Fruit fly (Drosophila melanogaster) whole organism, embryonic: Measurements from ENCODE around the gene aln.
A peak's percentile ranks its signal among the peaks of the same experiment; 100 is the strongest.

ENCODE experiments used
- Abd-B ChIP-seq: fragments of 200-800 bp; sonication (Bioruptor generic); optimal IDR thresholded peaks from 2 replicates; lab custom pipeline; 2018; ENCODE audit warnings: missing biosample characterization, mild to moderate bottlenecking, missing genetic modification characterization, moderate library complexity
- Antp ChIP-seq: fragments of 200-800 bp; sonication (Bioruptor generic); optimal IDR thresholded peaks from 3 replicates; lab custom pipeline; 2016; ENCODE audit warnings: missing biosample characterization, missing genetic modification characterization
- BtbVII ChIP-seq: fragments of 200-800 bp; sonication (Bioruptor generic); optimal IDR thresholded peaks from 3 replicates; lab custom pipeline; 2017; ENCODE audit warnings: missing biosample characterization, mild to moderate bottlenecking, missing genetic modification characterization
- CG11093 ChIP-seq: fragments of 200-800 bp; sonication (Bioruptor generic); IDR thresholded peaks from 3 replicates; pipeline ENCODE4 v1.3.6; 2022; ENCODE audit warnings: missing biosample characterization, missing genetic modification characterization
- CG11247 ChIP-seq: fragments of 200-800 bp; sonication (Bioruptor generic); IDR thresholded peaks from 2 replicates; pipeline ENCODE4 v1.3.6; 2022; ENCODE audit warnings: missing biosample characterization, missing genetic modification characterization
- CG12219 ChIP-seq: fragments of 200-800 bp; sonication (Bioruptor generic); optimal IDR thresholded peaks from 3 replicates; lab custom pipeline; 2018; ENCODE audit warnings: missing biosample characterization, mild to moderate bottlenecking, missing genetic modification characterization
- CG17328 ChIP-seq: fragments of 200-800 bp; sonication (Bioruptor generic); IDR thresholded peaks from 2 replicates; pipeline ENCODE4 v1.3.6; 2022; ENCODE audit warnings: missing biosample characterization, missing genetic modification characterization
- CG2120 ChIP-seq: fragments of 200-800 bp; sonication (Bioruptor generic); optimal IDR thresholded peaks from 3 replicates; lab custom pipeline; 2016; ENCODE audit warnings: missing biosample characterization, missing genetic modification characterization
- CG2129 ChIP-seq: fragments of 200-800 bp; sonication (Bioruptor generic); IDR thresholded peaks from 2 replicates; pipeline ENCODE4 v1.3.6; 2022; ENCODE audit warnings: missing biosample characterization, missing genetic modification characterization; ENCODE audit not compliant: partially characterized antibody
- CG2199 ChIP-seq: fragments of 200-800 bp; sonication (Bioruptor generic); IDR thresholded peaks from 3 replicates; pipeline ENCODE4 v1.3.6; 2022; ENCODE audit warnings: missing biosample characterization, missing genetic modification characterization
- CG42726 ChIP-seq: fragments of 200-800 bp; sonication (Bioruptor generic); IDR thresholded peaks from 2 replicates; pipeline ENCODE4 v1.3.6; 2022; ENCODE audit warnings: missing biosample characterization, missing genetic modification characterization; ENCODE audit not compliant: partially characterized antibody
- CG6765 ChIP-seq: fragments of 200-800 bp; sonication (Bioruptor generic); optimal IDR thresholded peaks from 3 replicates; lab custom pipeline; 2017; ENCODE audit warnings: missing biosample characterization, mild to moderate bottlenecking, missing genetic modification characterization
- CG9817 ChIP-seq: fragments of 200-800 bp; sonication (Bioruptor generic); optimal IDR thresholded peaks from 2 replicates; lab custom pipeline; 2018; ENCODE audit warnings: missing biosample characterization, mild to moderate bottlenecking, missing genetic modification characterization, moderate library complexity
- Dref ChIP-seq: fragments of 200-800 bp; sonication (Bioruptor generic); IDR thresholded peaks from 2 replicates; pipeline ENCODE4 v1.3.6; 2022; ENCODE audit warnings: missing biosample characterization, missing genetic modification characterization
- E2f2 ChIP-seq: fragments of 200-800 bp; sonication (Bioruptor generic); IDR thresholded peaks from 2 replicates; pipeline ENCODE4 v1.3.6; 2022; ENCODE audit warnings: missing biosample characterization, missing genetic modification characterization
- Hand ChIP-seq: fragments of 200-800 bp; sonication (Bioruptor generic); optimal IDR thresholded peaks from 2 replicates; lab custom pipeline; 2017; ENCODE audit warnings: mild to moderate bottlenecking, missing biosample characterization, missing genetic modification reagents, missing genetic modification characterization
- Hr3 ChIP-seq: fragments of 200-800 bp; sonication (Bioruptor generic); optimal IDR thresholded peaks from 3 replicates; lab custom pipeline; 2016; ENCODE audit warnings: missing biosample characterization, missing genetic modification characterization
- Hr51 ChIP-seq, 2 experiments: fragments of 200-800 bp; sonication (Bioruptor generic); optimal IDR thresholded peaks; 2 replicates in 1 of 2; 3 replicates in 1 of 2; lab custom pipeline; 2016 to 2018; ENCODE audit warnings: missing biosample characterization in 2 of 2, missing genetic modification characterization in 2 of 2, mild to moderate bottlenecking in 1 of 2, moderate library complexity in 1 of 2
- Jarid2 ChIP-seq: fragments of 200-800 bp; sonication (Bioruptor generic); optimal IDR thresholded peaks from 3 replicates; lab custom pipeline; 2017; ENCODE audit warnings: mild to moderate bottlenecking, missing biosample characterization, missing genetic modification reagents, missing genetic modification characterization
- Mrtf ChIP-seq: fragments of 200-800 bp; sonication (Bioruptor generic); IDR thresholded peaks from 3 replicates; pipeline ENCODE4 v1.3.6; 2022; ENCODE audit warnings: missing biosample characterization, missing genetic modification characterization
- Rfx ChIP-seq: fragments of 200-800 bp; sonication (Bioruptor generic); IDR thresholded peaks from 2 replicates; pipeline ENCODE4 v1.3.6; 2022; ENCODE audit warnings: missing biosample characterization, missing genetic modification characterization
- Vsx1 ChIP-seq: fragments of 200-800 bp; sonication (Bioruptor generic); optimal IDR thresholded peaks from 2 replicates; lab custom pipeline; 2017; ENCODE audit warnings: missing biosample characterization, mild to moderate bottlenecking, missing genetic modification characterization, missing genetic modification reagents
- ab ChIP-seq: fragments of 200-800 bp; sonication (Bioruptor generic); optimal IDR thresholded peaks from 2 replicates; lab custom pipeline; 2016; ENCODE audit warnings: missing biosample characterization, missing genetic modification characterization
- al ChIP-seq: fragments of 200-800 bp; sonication (Bioruptor generic); IDR thresholded peaks from 2 replicates; pipeline ENCODE4 v1.3.6; 2022; ENCODE audit warnings: missing biosample characterization, missing genetic modification characterization
- amos ChIP-seq: fragments of 200-800 bp; sonication (Bioruptor generic); IDR thresholded peaks from 2 replicates; pipeline ENCODE4 v1.3.6; 2022; ENCODE audit warnings: missing biosample characterization, missing genetic modification characterization; ENCODE audit not compliant: partially characterized antibody
- aop ChIP-seq: fragments of 200-800 bp; sonication (Bioruptor generic); IDR thresholded peaks from 2 replicates; pipeline ENCODE4 v1.3.6; 2022; ENCODE audit warnings: missing biosample characterization, missing genetic modification characterization
- ash1 ChIP-seq: fragments of 200-800 bp; sonication (Bioruptor generic); optimal IDR thresholded peaks from 2 replicates; lab custom pipeline; 2018; ENCODE audit warnings: missing biosample characterization, mild to moderate bottlenecking, missing genetic modification characterization
- br ChIP-seq: fragments of >200 bp; optimal IDR thresholded peaks from 2 replicates; lab custom pipeline; 2017
- caup ChIP-seq: fragments of 200-800 bp; sonication (Bioruptor generic); optimal IDR thresholded peaks from 3 replicates; lab custom pipeline; 2017; ENCODE audit warnings: missing biosample characterization, mild to moderate bottlenecking, missing genetic modification characterization, moderate library complexity; ENCODE audit not compliant: severe bottlenecking
- chinmo ChIP-seq: fragments of 200-800 bp; sonication (Bioruptor generic); IDR thresholded peaks from 4 replicates; pipeline ENCODE4 v1.3.6; 2022; ENCODE audit warnings: missing biosample characterization, missing genetic modification characterization; ENCODE audit not compliant: partially characterized antibody
- crol ChIP-seq: fragments of 200-800 bp; sonication (Bioruptor generic); IDR thresholded peaks from 2 replicates; pipeline ENCODE4 v1.3.6; 2022; ENCODE audit warnings: missing biosample characterization, missing genetic modification characterization
- crp ChIP-seq, 2 experiments: fragments of 200-800 bp; sonication (Bioruptor generic); optimal IDR thresholded peaks; 2 replicates in 1 of 2; 3 replicates in 1 of 2; lab custom pipeline; 2017; ENCODE audit warnings: missing biosample characterization in 2 of 2, missing genetic modification characterization in 2 of 2, mild to moderate bottlenecking in 1 of 2, moderate library complexity in 1 of 2
- cwo ChIP-seq: fragments of 200-800 bp; sonication (Bioruptor generic); optimal IDR thresholded peaks from 3 replicates; lab custom pipeline; 2017; ENCODE audit warnings: missing biosample characterization, missing genetic modification characterization, mild to moderate bottlenecking, moderate library complexity, missing genetic modification reagents
- dan ChIP-seq: fragments of 200-800 bp; sonication (Bioruptor generic); IDR thresholded peaks from 2 replicates; pipeline ENCODE4 v1.3.6; 2022; ENCODE audit warnings: missing biosample characterization, missing genetic modification characterization
- dmrt99B ChIP-seq: fragments of 200-800 bp; sonication (Bioruptor generic); optimal IDR thresholded peaks from 2 replicates; lab custom pipeline; 2018; ENCODE audit warnings: missing biosample characterization, mild to moderate bottlenecking, missing genetic modification characterization, moderate library complexity
- ewg ChIP-seq: fragments of 200-800 bp; sonication (Bioruptor generic); optimal IDR thresholded peaks from 3 replicates; lab custom pipeline; 2017; ENCODE audit warnings: mild to moderate bottlenecking, missing biosample characterization, missing genetic modification reagents, missing genetic modification characterization
- exex ChIP-seq: fragments of 200-800 bp; sonication (Bioruptor generic); optimal IDR thresholded peaks from 4 replicates; lab custom pipeline; 2018; ENCODE audit warnings: missing biosample characterization, mild to moderate bottlenecking, missing genetic modification characterization, moderate library complexity
- fd64A ChIP-seq: fragments of 200-800 bp; sonication (Bioruptor generic); optimal IDR thresholded peaks from 3 replicates; lab custom pipeline; 2018; ENCODE audit warnings: missing biosample characterization, mild to moderate bottlenecking, missing genetic modification characterization
- gcm2 ChIP-seq: fragments of 200-800 bp; sonication (Bioruptor generic); optimal IDR thresholded peaks from 2 replicates; lab custom pipeline; 2016; ENCODE audit warnings: missing biosample characterization, missing genetic modification characterization
- h ChIP-seq: fragments of >200 bp; optimal IDR thresholded peaks from 2 replicates; lab custom pipeline; 2017
- insv ChIP-seq, 2 experiments: fragments of 200-800 bp; sonication (Bioruptor generic); optimal IDR thresholded peaks; 3 replicates each; lab custom pipeline; 2016 to 2018; ENCODE audit warnings: missing biosample characterization in 2 of 2, missing genetic modification characterization in 2 of 2
- jigr1 ChIP-seq: fragments of 200-800 bp; sonication (Bioruptor generic); IDR thresholded peaks from 3 replicates; pipeline ENCODE4 v1.3.6; 2022; ENCODE audit warnings: missing biosample characterization, missing genetic modification characterization
- lab ChIP-seq: fragments of 200-800 bp; sonication (Bioruptor generic); optimal IDR thresholded peaks from 3 replicates; lab custom pipeline; 2017; ENCODE audit warnings: missing biosample characterization, missing genetic modification characterization, mild to moderate bottlenecking, moderate library complexity, missing genetic modification reagents
- prd ChIP-seq, 3 experiments: fragments of >200 bp in 2 of 3; fragments of 200-800 bp in 1 of 3; sonication (Bioruptor generic) in 1 of 3; optimal IDR thresholded peaks in 2 of 3; IDR thresholded peaks in 1 of 3; 2 replicates in 2 of 3; 3 replicates in 1 of 3; pipeline versions ENCODE4 v1.3.6 to Lab custom; 2017 to 2022; ENCODE audit warnings: missing biosample characterization in 1 of 3, missing genetic modification characterization in 1 of 3
- pros ChIP-seq: fragments of 200-800 bp; sonication (Bioruptor generic); optimal IDR thresholded peaks from 3 replicates; lab custom pipeline; 2019; ENCODE audit warnings: missing biosample characterization, mild to moderate bottlenecking, missing genetic modification characterization, moderate library complexity
- row ChIP-seq: fragments of 200-800 bp; sonication (Bioruptor generic); IDR thresholded peaks from 3 replicates; pipeline ENCODE4 v1.3.6; 2022; ENCODE audit warnings: missing biosample characterization, missing genetic modification characterization
- tgo ChIP-seq: fragments of 200-800 bp; sonication (Bioruptor generic); IDR thresholded peaks from 3 replicates; pipeline ENCODE4 v1.3.6; 2022; ENCODE audit warnings: missing biosample characterization, missing genetic modification characterization
- unc-4 ChIP-seq: fragments of 200-800 bp; sonication (Bioruptor generic); IDR thresholded peaks from 2 replicates; pipeline ENCODE4 v1.3.6; 2022; ENCODE audit warnings: missing biosample characterization, missing genetic modification characterization; ENCODE audit not compliant: partially characterized antibody
- unpg ChIP-seq: fragments of 200-800 bp; sonication (Bioruptor generic); optimal IDR thresholded peaks from 3 replicates; lab custom pipeline; 2018; ENCODE audit warnings: missing biosample characterization, mild to moderate bottlenecking, missing genetic modification characterization, moderate library complexity
- wor ChIP-seq: fragments of 200-800 bp; sonication (Bioruptor generic); IDR thresholded peaks from 2 replicates; pipeline ENCODE4 v1.3.6; 2022; ENCODE audit warnings: missing biosample characterization, missing genetic modification characterization

Gene aln

dm6 chr3L:993709-994108 lies at the start of gene aln (continued):
- TF ChIP-seq exex (tag; lab: Kevin White, UChicago) (no peak), Abd-B (GFP tag; lab: Kevin White, UChicago) (no peak), unc-4 (GFP tag; lab: Robert Waterston, UW) (peak; percentile 53; the same call in 1 of the 2 replicates), Vsx1 (GFP tag; lab: Kevin White, UChicago) (no peak), CG2199 (no peak), CG17328 (GFP tag; lab: Robert Waterston, UW) (no peak), ash1 (no peak), dan (no peak), CG9817 (no peak), unpg (GFP tag; lab: Kevin White, UChicago) (no peak), ab (GFP tag; lab: Kevin White, UChicago) (no peak), BtbVII (GFP tag; lab: Kevin White, UChicago) (no peak), br (lab: Kevin White, UChicago) (no peak), crol (GFP tag; lab: Robert Waterston, UW) (no peak), cwo (GFP tag; lab: Kevin White, UChicago) (no peak), Antp (GFP tag; lab: Kevin White, UChicago) (no peak), amos (GFP tag; lab: Robert Waterston, UW) (peak; percentile 60; the same call in 1 of the 2 replicates), CG6765 (GFP tag; lab: Kevin White, UChicago) (no peak), CG11093 (GFP tag; lab: Robert Waterston, UW) (no peak), row (GFP tag; lab: Robert Waterston, UW) (0 out of 3 replicates have a peak, but pooled peaks have one; percentile 47), CG42726 (GFP tag; lab: Robert Waterston, UW) (0 out of 2 replicates have a peak, but pooled peaks have one; percentile 8), jigr1 (GFP tag; lab: Robert Waterston, UW) (no peak), ewg (GFP tag; lab: Kevin White, UChicago) (peak; percentile 99), CG11247 (GFP tag; lab: Robert Waterston, UW) (no peak), Dref (GFP tag; lab: Robert Waterston, UW) (peak; percentile 48)

dm6 chr3L:952152-952551 lies 41.6 kb upstream of the aln start:
- TF ChIP-seq chinmo (GFP tag; lab: Robert Waterston, UW) (no peak), CG12219 (GFP tag; lab: Kevin White, UChicago) (no peak), Mrtf (peak; percentile 53; the same call in 1 of the 3 replicates), Hr3 (GFP tag; lab: Kevin White, UChicago) (no peak), E2f2 (no peak), tgo (GFP tag; lab: Robert Waterston, UW) (no peak), insv (GFP tag; optimal IDR thresholded peaks at IDR 0.05; lab: Kevin White, UChicago) (no peak), Rfx (GFP tag; lab: Robert Waterston, UW) (peak; percentile 61; the same call in 1 of the 2 replicates), CG2129 (GFP tag; lab: Robert Waterston, UW) (no peak), caup (GFP tag; lab: Kevin White, UChicago) (no peak), Hand (peak; percentile 31), Hr51 (GFP tag; optimal IDR thresholded peaks at IDR 0.05; lab: Kevin White, UChicago) (peak in 1 of 2 experiments; percentile 34), CG2120 (GFP tag; lab: Kevin White, UChicago) (peak; percentile 59), dmrt99B (tag; lab: Kevin White, UChicago) (peak; percentile 14), al (GFP tag; lab: Robert Waterston, UW) (no peak), h (lab: Kevin White, UChicago) (no peak), gcm2 (GFP tag; lab: Kevin White, UChicago) (no peak), fd64A (GFP tag; lab: Kevin White, UChicago) (no peak), wor (no peak), pros (GFP tag; lab: Kevin White, UChicago) (no peak), lab (GFP tag; lab: Kevin White, UChicago) (peak; percentile 17), row (GFP tag; lab: Robert Waterston, UW) (peak; percentile 62), Jarid2 (GFP tag; lab: Kevin White, UChicago) (no peak), crp (GFP tag; optimal IDR thresholded peaks at IDR 0.05; lab: Kevin White, UChicago) (no peak), aop (GFP tag; lab: Robert Waterston, UW) (no peak), prd (optimal IDR thresholded peaks at IDR 0.05; lab: Kevin White, UChicago) (no peak), prd (GFP tag; IDR thresholded peaks at IDR 0.05; lab: Robert Waterston, UW) (0 out of 3 replicates have a peak, but pooled peaks have one; percentile 13)
